Fruit fly (Drosophila melanogaster) ovary, adult (tissue): ENCODE data around the gene CG13073.

Source experiments
- CG17801 ChIP-seq: fragments of 200-800 bp; optimal IDR thresholded peaks from 2 replicates; lab custom pipeline; 2019; ENCODE audit warnings: missing biosample characterization, mild to moderate bottlenecking, missing genetic modification characterization, moderate library complexity; ENCODE audit not compliant: partially characterized antibody

The CG13073 gene

dm6 chr3L:16215816-16216215 lies 1.3 kb downstream of the CG13073 start:
- no peak for TF ChIP-seq CG17801

- no peak for TF ChIP-seq CG17801
Measured at dm6 chr3L:16215411-16215810, 1.7 kb downstream of the CG13073 start.

- no peak for TF ChIP-seq CG17801
Measured at dm6 chr3L:16214533-16215207, 2.4 kb downstream of the CG13073 start.

- no peak for TF ChIP-seq CG17801
Measured at dm6 chr3L:16213201-16213600, 3.9 kb downstream of the CG13073 start.

dm6 chr3L:16211936-16212287 lies 5.2 kb downstream of the CG13073 start:
- TF ChIP-seq CG17801: no peak

dm6 chr3L:16211156-16211935 lies 5.8 kb downstream of the CG13073 start:
- TF ChIP-seq CG17801: no peak

dm6 chr3L:16209641-16210040 lies 7.5 kb downstream of the CG13073 start:
- TF ChIP-seq CG17801: no peak

- TF ChIP-seq CG17801: no peak
Measured at dm6 chr3L:16208839-16209612, 8.1 kb downstream of the CG13073 start.

- no peak for TF ChIP-seq CG17801
Measured at dm6 chr3L:16208053-16208838, 8.9 kb downstream of the CG13073 start.

- TF ChIP-seq CG17801: no peak
Measured at dm6 chr3L:16204128-16204527, 13.0 kb downstream of the CG13073 start.

dm6 chr3L:16203236-16203635 lies 13.9 kb downstream of the CG13073 start:
- TF ChIP-seq CG17801: no peak

- TF ChIP-seq CG17801: no peak
Measured at dm6 chr3L:16202550-16202949, 14.6 kb downstream of the CG13073 start.

dm6 chr3L:16201028-16201427 lies 16.1 kb downstream of the CG13073 start, which contains the start of gene dls:
TSS of gene dls (plus strand) at chr3L:16201328.
- no peak for TF ChIP-seq CG17801

- TF ChIP-seq CG17801: no peak
Measured at dm6 chr3L:16199929-16200328, 17.2 kb downstream of the CG13073 start, which contains the start of gene CG33689. TSS of gene CG33689 (plus strand) at chr3L:16200229.

dm6 chr3L:16198920-16199319 lies 18.2 kb downstream of the CG13073 start, which contains the start of gene CG33688:
TSS of gene CG33688 (plus strand) at chr3L:16199220.
- TF ChIP-seq CG17801: no peak

dm6 chr3L:16197450-16197918 lies 19.6 kb downstream of the CG13073 start, which contains the start of gene CG33687:
TSS of gene CG33687 (plus strand) at chr3L:16197868.
- no peak for TF ChIP-seq CG17801
